Fruit fly (Drosophila melanogaster): ENCODE measurements around the gene CG13895.

DNA sequence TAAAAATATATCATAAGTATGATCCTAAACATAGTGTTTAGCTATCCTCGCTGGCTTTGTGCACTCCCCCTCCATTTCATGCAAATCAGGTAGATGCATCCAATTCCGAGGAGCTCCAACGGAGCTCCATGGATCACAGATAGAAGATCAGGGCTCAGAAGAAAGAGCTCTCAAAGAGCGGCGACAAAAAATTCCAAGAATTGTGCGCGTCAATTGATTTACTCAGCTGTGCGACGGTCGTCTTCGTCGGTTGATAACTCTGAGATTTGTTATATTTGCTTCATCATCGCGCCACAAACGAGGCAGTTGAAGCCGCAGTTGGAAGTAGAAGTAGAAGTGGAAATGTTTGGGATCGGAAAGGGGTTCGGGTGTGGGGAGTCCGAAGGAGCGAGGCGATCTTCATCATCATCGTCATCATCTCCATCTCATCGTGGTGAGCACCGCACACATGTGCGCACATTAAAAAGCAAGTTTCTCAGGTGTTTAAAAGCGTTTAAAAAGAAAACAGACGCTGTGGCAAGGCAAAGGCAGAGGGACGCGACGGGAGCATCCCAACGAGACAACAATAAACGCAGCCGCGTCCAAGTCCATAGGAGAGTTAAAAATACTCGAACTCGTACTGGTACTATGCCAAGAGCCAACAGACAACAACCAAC lies 25.3 kb upstream of the CG13895 start:
- TF ChIP-seq CG8478 (optimal IDR thresholded peaks at IDR 0.05), result no peak
- no peak for TF ChIP-seq CTCF (optimal IDR thresholded peaks at IDR 0.05)
